Worm (Caenorhabditis elegans) whole organism, young adult: ENCODE measurements around the gene W07G4.2.

Experiments
- B0019.2 ChIP-seq: fragments of 200-800 bp; sonication (Bioruptor generic); conservative IDR thresholded peaks from 2 replicates; pipeline ENCODE4 v1.3.6; 2022; ENCODE audit warnings: missing genetic modification reagents, missing genetic modification characterization, missing compliant biosample characterization
- B0336.3 ChIP-seq: fragments of 200-800 bp; sonication (Bioruptor generic); IDR thresholded peaks from 2 replicates; pipeline ENCODE4 v1.3.6; 2022; ENCODE audit warnings: missing genetic modification characterization, missing compliant biosample characterization
- F10E7.11 ChIP-seq: sonication (generic microtip); optimal IDR thresholded peaks from 2 replicates; lab custom pipeline; 2017; ENCODE audit warnings: mild to moderate bottlenecking, missing genetic modification characterization, moderate library complexity, missing compliant biosample characterization
- F22D6.2 ChIP-seq: sonication (generic microtip); optimal IDR thresholded peaks from 2 replicates; lab custom pipeline; 2016; ENCODE audit warnings: mild to moderate bottlenecking, missing genetic modification characterization, missing compliant biosample characterization
- F39B2.1 ChIP-seq: fragments of 200-800 bp; sonication (Bioruptor generic); IDR thresholded peaks from 2 replicates; pipeline ENCODE4 v1.3.6; 2022; ENCODE audit warnings: missing genetic modification reagents, missing genetic modification characterization, missing compliant biosample characterization
- F55B11.4 ChIP-seq: sonication (generic microtip); optimal IDR thresholded peaks from 2 replicates; lab custom pipeline; 2016; ENCODE audit warnings: missing compliant biosample characterization, missing genetic modification characterization, borderline replicate concordance; ENCODE audit not compliant: insufficient read depth
- F57A8.1 ChIP-seq: fragments of 200-800 bp; sonication (Bioruptor generic); optimal IDR thresholded peaks from 2 replicates; lab custom pipeline; 2018; ENCODE audit warnings: mild to moderate bottlenecking, missing genetic modification characterization, moderate library complexity, missing compliant biosample characterization
- T26A5.8 ChIP-seq: sonication (generic microtip); optimal IDR thresholded peaks from 2 replicates; lab custom pipeline; 2016; ENCODE audit warnings: missing genetic modification characterization, missing compliant biosample characterization
- Y56A3A.18 ChIP-seq: fragments of 200-800 bp; sonication (Bioruptor generic); IDR thresholded peaks from 2 replicates; pipeline ENCODE4 v1.3.6; 2022; ENCODE audit warnings: missing genetic modification reagents, missing genetic modification characterization, missing compliant biosample characterization
- akir-1 ChIP-seq: fragments of 200-800 bp; sonication (Bioruptor generic); optimal IDR thresholded peaks from 2 replicates; lab custom pipeline; 2018; ENCODE audit warnings: mild to moderate bottlenecking, missing genetic modification characterization, moderate library complexity, missing compliant biosample characterization
- ama-1 ChIP-seq, 3 experiments: fragments of 150-350 bp in 1 of 3; sonication (generic microtip) in 2 of 3; optimal IDR thresholded peaks; 2 replicates each; lab custom pipeline; 2014 to 2018; ENCODE audit warnings: missing biosample characterization in 2 of 3, missing genetic modification characterization in 2 of 3, missing genetic modification reagents in 2 of 3
- aptf-3 ChIP-seq: fragments of 200-800 bp; sonication (Bioruptor generic); IDR thresholded peaks from 2 replicates; pipeline ENCODE4 v1.3.6; 2022; ENCODE audit warnings: missing genetic modification characterization, missing compliant biosample characterization
- athp-1 ChIP-seq: sonication (generic microtip); optimal IDR thresholded peaks from 2 replicates; lab custom pipeline; 2017; ENCODE audit warnings: mild to moderate bottlenecking, missing genetic modification characterization, missing compliant biosample characterization
- attf-3 ChIP-seq: fragments of 200-800 bp; sonication (Bioruptor generic); conservative IDR thresholded peaks from 2 replicates; pipeline ENCODE4 v1.3.6; 2022; ENCODE audit warnings: missing genetic modification reagents, missing genetic modification characterization, missing compliant biosample characterization
- bed-1 ChIP-seq: fragments of 200-800 bp; sonication (Bioruptor generic); IDR thresholded peaks from 2 replicates; pipeline ENCODE4 v1.3.6; 2022; ENCODE audit warnings: missing genetic modification reagents, missing genetic modification characterization, missing compliant biosample characterization
- bed-2 ChIP-seq: fragments of 200-800 bp; sonication (Bioruptor generic); IDR thresholded peaks from 2 replicates; pipeline ENCODE4 v1.3.6; 2022; ENCODE audit warnings: missing genetic modification reagents, missing genetic modification characterization, missing compliant biosample characterization
- cebp-1 ChIP-seq, 2 experiments: fragments of 200-800 bp in 1 of 2; sonication (Bioruptor generic) in 1 of 2; sonication (generic microtip) in 1 of 2; IDR thresholded peaks in 1 of 2; optimal IDR thresholded peaks in 1 of 2; 2 replicates each; pipeline versions ENCODE4 v1.3.6 to Lab custom; 2017 to 2022; ENCODE audit warnings: missing compliant biosample characterization in 2 of 2, missing genetic modification characterization in 2 of 2, mild to moderate bottlenecking in 1 of 2, missing genetic modification reagents in 1 of 2, moderate library complexity in 1 of 2
- ceh-27 ChIP-seq: fragments of 200-800 bp; sonication (Bioruptor generic); optimal IDR thresholded peaks from 2 replicates; lab custom pipeline; 2018; ENCODE audit warnings: mild to moderate bottlenecking, missing genetic modification characterization, moderate library complexity, missing compliant biosample characterization
- ceh-40 ChIP-seq: fragments of 200-800 bp; sonication (Bioruptor generic); IDR thresholded peaks from 2 replicates; pipeline ENCODE4 v1.3.6; 2022; ENCODE audit warnings: missing genetic modification characterization, missing compliant biosample characterization
- chd-7 ChIP-seq: sonication (generic microtip); optimal IDR thresholded peaks from 2 replicates; lab custom pipeline; 2016; ENCODE audit warnings: mild to moderate bottlenecking, missing genetic modification characterization, moderate library complexity, missing compliant biosample characterization
- die-1 ChIP-seq: sonication (generic microtip); optimal IDR thresholded peaks from 2 replicates; lab custom pipeline; 2016; ENCODE audit warnings: missing genotype, mild to moderate bottlenecking, missing genetic modification characterization, missing compliant biosample characterization
- efl-1 ChIP-seq: fragments of 150-350 bp; optimal IDR thresholded peaks from 2 replicates; lab custom pipeline; 2014; ENCODE audit warnings: missing biosample characterization, missing genetic modification reagents, missing genetic modification characterization
- ekl-4 ChIP-seq: fragments of 200-800 bp; sonication (Bioruptor generic); IDR thresholded peaks from 2 replicates; pipeline ENCODE4 v1.3.6; 2022; ENCODE audit warnings: missing genetic modification reagents, missing genetic modification characterization, missing compliant biosample characterization
- fkh-3 ChIP-seq: sonication (generic microtip); optimal IDR thresholded peaks from 2 replicates; lab custom pipeline; 2016; ENCODE audit warnings: mild to moderate bottlenecking, missing genetic modification characterization, missing compliant biosample characterization
- hlh-12 ChIP-seq: sonication (generic microtip); optimal IDR thresholded peaks from 2 replicates; lab custom pipeline; 2016; ENCODE audit warnings: missing genetic modification characterization, missing compliant biosample characterization
- hmg-1.2 ChIP-seq: fragments of 200-800 bp; sonication (Bioruptor generic); IDR thresholded peaks from 2 replicates; pipeline ENCODE4 v1.3.6; 2022; ENCODE audit warnings: missing genetic modification reagents, missing genetic modification characterization, missing compliant biosample characterization
- let-607 ChIP-seq, 2 experiments: fragments of 200-800 bp in 1 of 2; sonication (Bioruptor generic) in 1 of 2; sonication (generic microtip) in 1 of 2; optimal IDR thresholded peaks; 2 replicates each; lab custom pipeline; 2016 to 2018; ENCODE audit warnings: mild to moderate bottlenecking in 2 of 2, missing compliant biosample characterization in 2 of 2, missing genetic modification characterization in 2 of 2, moderate library complexity in 2 of 2, missing genotype in 1 of 2
- lin-26 ChIP-seq: fragments of 200-800 bp; sonication (Bioruptor generic); IDR thresholded peaks from 2 replicates; pipeline ENCODE4 v1.3.6; 2022; ENCODE audit warnings: missing genetic modification reagents, missing genetic modification characterization, missing compliant biosample characterization
- lin-54 ChIP-seq: fragments of 200-800 bp; sonication (Bioruptor generic); optimal IDR thresholded peaks from 2 replicates; lab custom pipeline; 2018; ENCODE audit warnings: mild to moderate bottlenecking, missing genetic modification characterization, missing compliant biosample characterization
- lsl-1 ChIP-seq: fragments of 200-800 bp; sonication (Bioruptor generic); optimal IDR thresholded peaks from 2 replicates; lab custom pipeline; 2018; ENCODE audit warnings: mild to moderate bottlenecking, missing genetic modification characterization, moderate library complexity, missing compliant biosample characterization
- madf-10 ChIP-seq: sonication (generic microtip); optimal IDR thresholded peaks from 2 replicates; lab custom pipeline; 2016; ENCODE audit warnings: mild to moderate bottlenecking, missing genetic modification characterization, missing compliant biosample characterization
- madf-8 ChIP-seq: fragments of 200-800 bp; sonication (Bioruptor generic); conservative IDR thresholded peaks from 2 replicates; pipeline ENCODE4 v1.3.6; 2022; ENCODE audit warnings: missing genetic modification reagents, missing genetic modification characterization, missing compliant biosample characterization
- mel-28 ChIP-seq: sonication (generic microtip); optimal IDR thresholded peaks from 2 replicates; lab custom pipeline; 2016; ENCODE audit warnings: borderline replicate concordance, mild to moderate bottlenecking, missing genetic modification characterization, missing compliant biosample characterization
- mxl-1 ChIP-seq: sonication (generic microtip); optimal IDR thresholded peaks from 2 replicates; lab custom pipeline; 2016; ENCODE audit warnings: missing genetic modification characterization, missing compliant biosample characterization
- nhr-179 ChIP-seq: sonication (generic microtip); optimal IDR thresholded peaks from 2 replicates; lab custom pipeline; 2016; ENCODE audit warnings: mild to moderate bottlenecking, missing genetic modification characterization, missing compliant biosample characterization
- nhr-80 ChIP-seq: sonication (generic microtip); optimal IDR thresholded peaks from 2 replicates; lab custom pipeline; 2016; ENCODE audit warnings: missing genetic modification characterization, missing compliant biosample characterization
- nhr-90 ChIP-seq: sonication (generic microtip); optimal IDR thresholded peaks from 2 replicates; lab custom pipeline; 2016; ENCODE audit warnings: missing genotype, mild to moderate bottlenecking, missing genetic modification characterization, missing compliant biosample characterization
- rcor-1 ChIP-seq: fragments of 200-800 bp; sonication (Bioruptor generic); IDR thresholded peaks from 2 replicates; pipeline ENCODE4 v1.3.6; 2022; ENCODE audit warnings: missing genetic modification reagents, missing genetic modification characterization, missing compliant biosample characterization
- repo-1 ChIP-seq: sonication (generic microtip); optimal IDR thresholded peaks from 2 replicates; lab custom pipeline; 2017; ENCODE audit warnings: mild to moderate bottlenecking, missing genetic modification characterization, missing compliant biosample characterization
- snpc-1.1 ChIP-seq: sonication (generic microtip); optimal IDR thresholded peaks from 2 replicates; lab custom pipeline; 2017; ENCODE audit warnings: missing genetic modification characterization, mild to moderate bottlenecking, missing compliant biosample characterization, antibody characterized with exemption, moderate library complexity, missing genotype, missing genetic modification reagents; ENCODE audit not compliant: insufficient read depth
- tbp1 ChIP-seq: fragments of 200-800 bp; sonication (Bioruptor generic); optimal IDR thresholded peaks from 2 replicates; lab custom pipeline; 2018; ENCODE audit warnings: mild to moderate bottlenecking, missing genetic modification characterization, missing compliant biosample characterization
- tbx-9 ChIP-seq: sonication (generic microtip); optimal IDR thresholded peaks from 2 replicates; lab custom pipeline; 2016; ENCODE audit warnings: borderline replicate concordance, missing genetic modification characterization, inconsistent platforms, missing compliant biosample characterization
- tlf-1 ChIP-seq: fragments of 200-800 bp; sonication (Bioruptor generic); optimal IDR thresholded peaks from 2 replicates; lab custom pipeline; 2018; ENCODE audit warnings: mild to moderate bottlenecking, missing genetic modification characterization, missing compliant biosample characterization
- unc-62 ChIP-seq: fragments of 150-350 bp; optimal IDR thresholded peaks from 2 replicates; lab custom pipeline; 2014; ENCODE audit warnings: missing biosample characterization, missing genetic modification reagents, missing genetic modification characterization
- ztf-22 ChIP-seq: fragments of 200-800 bp; sonication (Bioruptor generic); optimal IDR thresholded peaks from 2 replicates; lab custom pipeline; 2018; ENCODE audit warnings: mild to moderate bottlenecking, missing genetic modification characterization, moderate library complexity, missing compliant biosample characterization
- ztf-26 ChIP-seq: sonication (generic microtip); optimal IDR thresholded peaks from 2 replicates; lab custom pipeline; 2017; ENCODE audit warnings: missing genetic modification characterization, missing compliant biosample characterization
- ztf-3 ChIP-seq: fragments of 200-800 bp; sonication (Bioruptor generic); optimal IDR thresholded peaks from 2 replicates; lab custom pipeline; 2018; ENCODE audit warnings: mild to moderate bottlenecking, missing genetic modification characterization, missing compliant biosample characterization
- ztf-6 ChIP-seq: fragments of 200-800 bp; sonication (Bioruptor generic); IDR thresholded peaks from 2 replicates; pipeline ENCODE4 v1.3.6; 2022; ENCODE audit warnings: missing genetic modification reagents, missing genetic modification characterization, missing compliant biosample characterization

The W07G4.2 gene

ce11 chrV:13011904-13012303, 24.5 kb downstream of the W07G4.2 start (continued):
- peak; percentile 58 to 92 for TF ChIP-seq let-607 (tag; optimal IDR thresholded peaks at IDR 0.05; lab: Kevin White, UChicago)
- TF ChIP-seq madf-8 (GFP tag; lab: Robert Waterston, UW): no peak
- TF ChIP-seq F10E7.11 (tag; lab: Kevin White, UChicago): no peak
- no peak for TF ChIP-seq ama-1 (optimal IDR thresholded peaks at IDR 0.05; lab: Kevin White, UChicago)
- TF ChIP-seq ama-1 (GFP tag; optimal IDR thresholded peaks at IDR 0.05; lab: Kevin White, UChicago): no peak
- no peak for TF ChIP-seq lin-54
- TF ChIP-seq F39B2.1 (GFP tag; lab: Robert Waterston, UW): no peak
- TF ChIP-seq ekl-4 (GFP tag; lab: Robert Waterston, UW): no peak
- TF ChIP-seq hmg-1.2: no peak
- no peak for TF ChIP-seq tbx-9 (tag; lab: Kevin White, UChicago)
- no peak for TF ChIP-seq repo-1 (tag; lab: Kevin White, UChicago)
- TF ChIP-seq F55B11.4 (tag; lab: Kevin White, UChicago): no peak
- no peak for TF ChIP-seq hlh-12 (tag; lab: Kevin White, UChicago)
- TF ChIP-seq tbp1: peak; percentile 1
- no peak for TF ChIP-seq ztf-26 (tag; lab: Kevin White, UChicago)
- TF ChIP-seq akir-1 (GFP tag; lab: Kevin White, UChicago): no peak
- TF ChIP-seq mel-28 (tag; lab: Kevin White, UChicago): no peak
- no peak for TF ChIP-seq cebp-1 (GFP tag; IDR thresholded peaks at IDR 0.05; lab: Robert Waterston, UW)
- TF ChIP-seq cebp-1 (tag; optimal IDR thresholded peaks at IDR 0.05; lab: Kevin White, UChicago): peak; percentile 23
- no peak for TF ChIP-seq bed-1 (GFP tag; lab: Robert Waterston, UW)
- TF ChIP-seq F57A8.1 (GFP tag; lab: Kevin White, UChicago): no peak
- no peak for TF ChIP-seq rcor-1 (GFP tag; lab: Robert Waterston, UW)
- TF ChIP-seq aptf-3 (GFP tag; lab: Robert Waterston, UW): no peak
- TF ChIP-seq, all 124 proteins: peak for 6

ce11 chrV:13009843-13010242, 26.5 kb downstream of the W07G4.2 start:
- TF ChIP-seq athp-1 (tag; lab: Kevin White, UChicago): no peak
- no peak for TF ChIP-seq F22D6.2
- no peak for TF ChIP-seq T26A5.8 (tag; lab: Kevin White, UChicago)
- TF ChIP-seq nhr-80: peak; percentile 13
- TF ChIP-seq madf-10 (tag; lab: Kevin White, UChicago): no peak
- no peak for TF ChIP-seq snpc-1.1 (tag; lab: Kevin White, UChicago)
- no peak for TF ChIP-seq unc-62
- TF ChIP-seq F57A8.1 (GFP tag; lab: Kevin White, UChicago): no peak
- peak; percentile 54; the same call in 1 of the 2 replicates for TF ChIP-seq hmg-1.2
- TF ChIP-seq mxl-1: no peak
- no peak for TF ChIP-seq tbx-9 (tag; lab: Kevin White, UChicago)
- TF ChIP-seq lin-26 (GFP tag; lab: Robert Waterston, UW): no peak
- no peak for TF ChIP-seq nhr-90
- no peak for TF ChIP-seq ztf-22 (GFP tag; lab: Kevin White, UChicago)
- TF ChIP-seq ztf-6: no peak
- TF ChIP-seq chd-7: no peak

ce11 chrV:13009271-13009670, 27.1 kb downstream of the W07G4.2 start:
- no peak for TF ChIP-seq ceh-27 (GFP tag; lab: Kevin White, UChicago)
- no peak for TF ChIP-seq bed-2 (GFP tag; lab: Robert Waterston, UW)
- no peak for TF ChIP-seq ceh-40 (GFP tag; lab: Robert Waterston, UW)
- no peak for TF ChIP-seq ztf-3 (GFP tag; lab: Kevin White, UChicago)
- peak; percentile 73 for TF ChIP-seq lsl-1 (GFP tag; lab: Kevin White, UChicago)
- no peak for TF ChIP-seq nhr-179 (tag; lab: Kevin White, UChicago)
- no peak for TF ChIP-seq F10E7.11 (tag; lab: Kevin White, UChicago)
- no peak for TF ChIP-seq die-1 (tag; lab: Kevin White, UChicago)
- TF ChIP-seq tlf-1 (GFP tag; lab: Kevin White, UChicago): no peak
- no peak for TF ChIP-seq attf-3 (GFP tag; lab: Robert Waterston, UW)
- no peak for TF ChIP-seq B0336.3 (GFP tag; lab: Robert Waterston, UW)
- TF ChIP-seq fkh-3: no peak
- TF ChIP-seq Y56A3A.18 (GFP tag; lab: Robert Waterston, UW): no peak
- TF ChIP-seq efl-1 (GFP tag; lab: Kevin White, UChicago): peak; percentile 24
- TF ChIP-seq B0019.2: no peak
